Worm (Caenorhabditis elegans) whole organism, late embryonic: ENCODE results near the gene slc-17.4.

ENCODE experiments used
- C38D4.7 ChIP-seq: fragments of 200-800 bp; sonication (Bioruptor generic); optimal IDR thresholded peaks from 2 replicates; lab custom pipeline; 2018; ENCODE audit warnings: mild to moderate bottlenecking, missing genetic modification characterization, moderate library complexity, missing compliant biosample characterization
- T23F11.4 ChIP-seq: fragments of 200-800 bp; sonication (Bioruptor generic); optimal IDR thresholded peaks from 2 replicates; lab custom pipeline; 2018; ENCODE audit warnings: mild to moderate bottlenecking, missing genetic modification characterization, missing compliant biosample characterization
- ceh-34 ChIP-seq: sonication (generic microtip); optimal IDR thresholded peaks from 2 replicates; lab custom pipeline; 2016; ENCODE audit warnings: mild to moderate bottlenecking, missing genetic modification characterization, missing compliant biosample characterization
- ceh-48 ChIP-seq: sonication (generic microtip); optimal IDR thresholded peaks from 2 replicates; lab custom pipeline; 2016; ENCODE audit warnings: missing genetic modification characterization, inconsistent platforms, missing compliant biosample characterization
- dve-1 ChIP-seq: sonication (generic microtip); optimal IDR thresholded peaks from 2 replicates; lab custom pipeline; 2017; ENCODE audit warnings: antibody characterized with exemption, mild to moderate bottlenecking, missing genetic modification characterization, missing compliant biosample characterization
- ets-4 ChIP-seq: sonication (generic microtip); optimal IDR thresholded peaks from 2 replicates; lab custom pipeline; 2016; ENCODE audit warnings: missing genetic modification characterization, missing compliant biosample characterization
- fax-1 ChIP-seq: sonication (generic microtip); optimal IDR thresholded peaks from 2 replicates; lab custom pipeline; 2016; ENCODE audit warnings: missing genotype, missing genetic modification characterization, missing compliant biosample characterization
- lim-6 ChIP-seq: sonication (generic microtip); optimal IDR thresholded peaks from 2 replicates; lab custom pipeline; 2016; ENCODE audit warnings: missing genetic modification characterization, missing compliant biosample characterization
- pqm-1 ChIP-seq: sonication (generic microtip); optimal IDR thresholded peaks from 2 replicates; lab custom pipeline; 2016; ENCODE audit warnings: missing genetic modification characterization, missing compliant biosample characterization
- pros-1 ChIP-seq: fragments of 150-350 bp; optimal IDR thresholded peaks from 2 replicates; lab custom pipeline; 2014; ENCODE audit warnings: missing biosample characterization, missing genetic modification reagents, missing genetic modification characterization
- sox-2 ChIP-seq: fragments of 200-800 bp; sonication (Bioruptor generic); IDR thresholded peaks from 2 replicates; pipeline ENCODE4 v1.3.6; 2022; ENCODE audit warnings: missing genetic modification reagents, missing genetic modification characterization, missing compliant biosample characterization
- tbx-2 ChIP-seq: sonication (generic microtip); optimal IDR thresholded peaks from 2 replicates; lab custom pipeline; 2016; ENCODE audit warnings: missing genetic modification characterization, missing compliant biosample characterization
- unc-86 ChIP-seq: sonication (generic microtip); optimal IDR thresholded peaks from 2 replicates; lab custom pipeline; 2016; ENCODE audit warnings: missing genetic modification characterization, missing compliant biosample characterization

- no peak for TF ChIP-seq unc-86 (tag; lab: Kevin White, UChicago)
- TF ChIP-seq C38D4.7, result no peak
- no peak for TF ChIP-seq fax-1 (tag; lab: Kevin White, UChicago)
- no peak for TF ChIP-seq dve-1 (tag; lab: Kevin White, UChicago)
- TF ChIP-seq T23F11.4, result no peak
- TF ChIP-seq ets-4 (tag; lab: Kevin White, UChicago), result no peak
- no peak for TF ChIP-seq lim-6 (tag; lab: Kevin White, UChicago)
- no peak for TF ChIP-seq pros-1
- no peak for TF ChIP-seq ceh-34
- TF ChIP-seq ceh-48 (tag; lab: Kevin White, UChicago), result no peak
- no peak for TF ChIP-seq sox-2 (GFP tag; lab: Robert Waterston, UW)
- TF ChIP-seq tbx-2 (tag; lab: Kevin White, UChicago), result no peak
- TF ChIP-seq pqm-1 (tag; lab: Kevin White, UChicago), result no peak
These were observed 1.5 kb upstream of the slc-17.4 start for ce11 chrIV:17293068-17293467.
